Worm (Caenorhabditis elegans) whole organism, L2 larva: ENCODE measurements around the gene fbxa-75.
"Not testable (repeated sequence)": the region's sequence is repeated elsewhere in the genome, so short reads cannot be mapped to it uniquely, and the experiment has no call there.

Experiments used
- ZK546.5 ChIP-seq: sonication (generic microtip); optimal IDR thresholded peaks from 2 replicates; lab custom pipeline; 2017; ENCODE audit warnings: missing biosample characterization, missing genetic modification characterization
- aly-2 ChIP-seq: fragments of 150-350 bp; optimal IDR thresholded peaks from 2 replicates; lab custom pipeline; 2014; ENCODE audit warnings: missing biosample characterization, missing genetic modification characterization
- lsy-2 ChIP-seq, 2 experiments: fragments of 150-350 bp in 1 of 2; sonication (generic microtip) in 1 of 2; optimal IDR thresholded peaks; 2 replicates each; lab custom pipeline; 2014 to 2017; ENCODE audit warnings: missing biosample characterization in 2 of 2, missing genetic modification characterization in 2 of 2
- nhr-12 ChIP-seq: fragments of 150-350 bp; optimal IDR thresholded peaks from 2 replicates; lab custom pipeline; 2014; ENCODE audit warnings: missing biosample characterization, missing genetic modification characterization
- sem-4 ChIP-seq: fragments of 150-350 bp; optimal IDR thresholded peaks from 2 replicates; lab custom pipeline; 2014; ENCODE audit warnings: missing biosample characterization, missing genetic modification reagents, missing genetic modification characterization
- unc-55 ChIP-seq: fragments of 150-350 bp; sonication (generic microtip); optimal IDR thresholded peaks from 3 replicates; lab custom pipeline; 2014; ENCODE audit warnings: missing biosample characterization, missing genetic modification reagents, missing genetic modification characterization
- zag-1 ChIP-seq: fragments of 150-350 bp; optimal IDR thresholded peaks from 2 replicates; lab custom pipeline; 2014; ENCODE audit warnings: missing biosample characterization, missing genetic modification characterization
- ztf-4 ChIP-seq: fragments of 150-350 bp; optimal IDR thresholded peaks from 2 replicates; lab custom pipeline; 2014; ENCODE audit warnings: missing biosample characterization, missing genetic modification characterization

ce11 chrIII:1256519-1256918, 47.0 kb upstream of the fbxa-75 start, which contains the start of gene fbxa-208:
- not testable (repeated sequence) for TF ChIP-seq ZK546.5; ztf-4; unc-55; lsy-2 (tag; optimal IDR thresholded peaks at IDR 0.05; lab: Kevin White, UChicago); sem-4; nhr-12 (tag; lab: Kevin White, UChicago); zag-1 (tag; lab: Kevin White, UChicago); aly-2 (tag; lab: Kevin White, UChicago)
